Fruit fly (Drosophila melanogaster): ENCODE results near the gene Mbs.

Mbs gene

DNA sequence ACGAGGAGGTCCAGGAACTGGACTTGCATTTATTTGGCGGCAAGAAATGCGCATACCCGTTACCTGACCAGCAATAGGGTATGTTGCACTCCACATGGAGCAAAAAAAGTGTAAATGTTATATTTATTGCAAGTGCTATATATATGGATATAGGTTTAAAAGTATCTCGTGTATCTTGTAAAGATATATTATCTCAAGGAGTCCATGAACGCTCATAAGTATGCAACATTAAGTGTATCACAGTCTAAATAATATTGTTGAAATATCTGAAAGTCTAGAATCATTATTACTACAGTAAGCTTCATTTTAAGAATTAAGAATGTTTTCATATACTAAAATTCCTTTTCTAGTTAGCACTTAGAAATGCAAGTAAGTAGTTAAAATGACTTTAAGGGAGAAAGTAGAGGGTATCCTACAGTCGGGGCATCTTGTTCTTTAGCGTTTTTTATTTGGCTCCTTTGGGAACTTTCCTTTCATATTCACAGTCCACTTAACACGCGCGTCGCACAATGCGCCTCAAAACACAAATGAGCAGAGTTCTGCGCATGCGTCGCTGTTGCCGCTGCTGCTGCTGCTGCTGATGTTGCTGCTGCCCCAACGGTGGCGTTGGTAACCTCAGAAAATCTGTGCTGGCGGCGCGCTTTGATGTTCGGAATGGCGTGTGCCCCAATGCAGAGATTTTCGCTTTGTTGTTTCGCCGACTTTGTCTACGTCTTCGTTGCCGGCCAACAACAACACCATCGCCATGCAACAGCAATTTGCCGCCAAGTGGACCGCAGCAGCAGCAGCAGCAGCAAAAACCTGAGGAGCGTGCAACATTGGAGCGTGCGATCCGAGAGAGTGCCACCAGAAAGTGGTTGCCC lies 32.4 kb upstream of the Mbs start:
- TF ChIP-seq Sox102F (GFP tag; optimal IDR thresholded peaks at IDR 0.05) (peak; percentile 38), CG4318 (GFP tag; optimal IDR thresholded peaks at IDR 0.05) (peak; percentile 21), CG6792 (GFP tag; optimal IDR thresholded peaks at IDR 0.05) (peak; percentile 9), cyc (GFP tag; optimal IDR thresholded peaks at IDR 0.05) (peak; percentile 51), Sox14 (GFP tag; optimal IDR thresholded peaks at IDR 0.05) (peak; percentile 51), esn (GFP tag; optimal IDR thresholded peaks at IDR 0.05) (peak; percentile 61), Ets96B (tag; optimal IDR thresholded peaks at IDR 0.05) (no peak), CG11902 (GFP tag; optimal IDR thresholded peaks at IDR 0.05) (no peak), dsx (GFP tag; optimal IDR thresholded peaks at IDR 0.05; ENCODE audit: poor library complexity, severe bottlenecking) (no peak), Gug (GFP tag; IDR thresholded peaks at IDR 0.05) (no peak), lz (GFP tag; optimal IDR thresholded peaks at IDR 0.05) (peak; percentile 23), Hr39 (GFP tag; optimal IDR thresholded peaks at IDR 0.05) (peak; percentile 62), CG9139 (GFP tag; optimal IDR thresholded peaks at IDR 0.05) (no peak), net (GFP tag; optimal IDR thresholded peaks at IDR 0.05) (no peak), CG34406 (GFP tag; optimal IDR thresholded peaks at IDR 0.05) (peak; percentile 22), Hr38 (GFP tag; optimal IDR thresholded peaks at IDR 0.05) (no peak), CG3032 (tag; optimal IDR thresholded peaks at IDR 0.05) (no peak), CG6808 (GFP tag; optimal IDR thresholded peaks at IDR 0.05) (peak; percentile 12), fd59A (GFP tag; optimal IDR thresholded peaks at IDR 0.05) (no peak), acj6 (GFP tag; optimal IDR thresholded peaks at IDR 0.05) (peak; percentile 35), Ets21C (GFP tag; optimal IDR thresholded peaks at IDR 0.05) (peak; percentile 29), Lpt (GFP tag; optimal IDR thresholded peaks at IDR 0.05) (no peak), ss (GFP tag; optimal IDR thresholded peaks at IDR 0.05) (no peak), salr (GFP tag; optimal IDR thresholded peaks at IDR 0.05) (peak in 1 of 2 experiments; percentile 44), CG10631 (GFP tag; optimal IDR thresholded peaks at IDR 0.05) (peak; percentile 4), CG11762 (GFP tag; optimal IDR thresholded peaks at IDR 0.05; ENCODE audit: insufficient read depth) (no peak), pdm3 (GFP tag; optimal IDR thresholded peaks at IDR 0.05) (peak; percentile 22), achi (GFP tag; optimal IDR thresholded peaks at IDR 0.05) (peak; percentile 9), CG3919 (GFP tag; optimal IDR thresholded peaks at IDR 0.05) (peak; percentile 55), vri (GFP tag; optimal IDR thresholded peaks at IDR 0.05) (no peak), Met (GFP tag; optimal IDR thresholded peaks at IDR 0.05) (peak; percentile 61), CG6163 (GFP tag; IDR thresholded peaks at IDR 0.05) (no peak), topi (GFP tag; optimal IDR thresholded peaks at IDR 0.05) (peak; percentile 67), Blimp-1 (GFP tag; optimal IDR thresholded peaks at IDR 0.05) (no peak), svp (GFP tag) (peak; percentile 89), CG11294 (GFP tag; IDR thresholded peaks at IDR 0.05) (no peak), dac (GFP tag; optimal IDR thresholded peaks at IDR 0.05) (no peak), CG8319 (GFP tag; optimal IDR thresholded peaks at IDR 0.05) (peak; percentile 82), fkh (GFP tag; optimal IDR thresholded peaks at IDR 0.05) (no peak), Sox15 (GFP tag; optimal IDR thresholded peaks at IDR 0.05) (no peak), eg (GFP tag; IDR thresholded peaks at IDR 0.05) (0 out of 3 replicates have a peak, but pooled peaks have one; percentile 27), Eip78C (GFP tag) (peak; percentile 84), CG32006 (GFP tag; optimal IDR thresholded peaks at IDR 0.05) (peak; percentile 55), CG16779 (tag; optimal IDR thresholded peaks at IDR 0.05) (no peak), Smox (GFP tag; optimal IDR thresholded peaks at IDR 0.05) (peak; percentile 55), OdsH (GFP tag; optimal IDR thresholded peaks at IDR 0.05) (peak; percentile 39), CG6276 (GFP tag; optimal IDR thresholded peaks at IDR 0.05) (peak; percentile 13), CG31627 (GFP tag; optimal IDR thresholded peaks at IDR 0.05) (peak; percentile 41), Hr4 (GFP tag; optimal IDR thresholded peaks at IDR 0.05) (no peak)

Data from whole organism, prepupa.